Fruit fly (Drosophila melanogaster): ENCODE results near the gene CG2225.

The CG2225 gene

DNA sequence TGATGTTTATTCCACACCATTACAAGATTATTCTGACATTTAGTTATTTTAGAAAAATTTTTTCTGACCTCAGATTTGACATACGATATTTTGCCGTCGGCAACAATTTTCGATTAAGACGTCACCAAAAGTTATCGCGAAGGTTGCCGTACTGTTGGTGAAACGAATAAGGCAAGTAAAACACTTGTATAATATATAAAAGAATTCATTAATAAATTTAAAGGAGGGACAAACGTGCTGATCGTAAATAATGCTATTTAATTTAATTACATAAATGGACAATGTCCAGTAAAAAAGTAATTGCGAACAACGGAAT lies 52.9 kb downstream of the CG2225 start:
- TF ChIP-seq sage (GFP tag; optimal IDR thresholded peaks at IDR 0.05) (no peak), HLH106 (tag; optimal IDR thresholded peaks at IDR 0.05) (no peak), fru (GFP tag; optimal IDR thresholded peaks at IDR 0.05) (no peak), sv (GFP tag; optimal IDR thresholded peaks at IDR 0.05) (no peak), Hr83 (GFP tag; optimal IDR thresholded peaks at IDR 0.05; ENCODE audit: poor library complexity, severe bottlenecking) (no peak), dl (GFP tag; optimal IDR thresholded peaks at IDR 0.05; ENCODE audit: insufficient read depth in 1 of 2, partially characterized antibody in 2 of 2) (no peak), brk (GFP tag; optimal IDR thresholded peaks at IDR 0.05) (no peak), Dif (GFP tag; optimal IDR thresholded peaks at IDR 0.05; ENCODE audit: partially characterized antibody) (no peak), usp (GFP tag; optimal IDR thresholded peaks at IDR 0.05) (no peak), CG32264 (GFP tag; optimal IDR thresholded peaks at IDR 0.05) (no peak), CG9705 (GFP tag; optimal IDR thresholded peaks at IDR 0.05) (no peak), Hr78 (GFP tag; optimal IDR thresholded peaks at IDR 0.05) (no peak), OdsH (GFP tag; optimal IDR thresholded peaks at IDR 0.05) (no peak), tai (GFP tag; optimal IDR thresholded peaks at IDR 0.05) (no peak), Jra (GFP tag; optimal IDR thresholded peaks at IDR 0.05) (no peak), foxo (GFP tag; optimal IDR thresholded peaks at IDR 0.05) (no peak), CrebA (GFP tag; optimal IDR thresholded peaks at IDR 0.05; ENCODE audit: borderline replicate concordance) (no peak), lola (GFP tag; optimal IDR thresholded peaks at IDR 0.05) (no peak), N (GFP tag; optimal IDR thresholded peaks at IDR 0.05) (no peak), dsf (GFP tag; optimal IDR thresholded peaks at IDR 0.05; ENCODE audit: borderline replicate concordance) (no peak)

DNA sequence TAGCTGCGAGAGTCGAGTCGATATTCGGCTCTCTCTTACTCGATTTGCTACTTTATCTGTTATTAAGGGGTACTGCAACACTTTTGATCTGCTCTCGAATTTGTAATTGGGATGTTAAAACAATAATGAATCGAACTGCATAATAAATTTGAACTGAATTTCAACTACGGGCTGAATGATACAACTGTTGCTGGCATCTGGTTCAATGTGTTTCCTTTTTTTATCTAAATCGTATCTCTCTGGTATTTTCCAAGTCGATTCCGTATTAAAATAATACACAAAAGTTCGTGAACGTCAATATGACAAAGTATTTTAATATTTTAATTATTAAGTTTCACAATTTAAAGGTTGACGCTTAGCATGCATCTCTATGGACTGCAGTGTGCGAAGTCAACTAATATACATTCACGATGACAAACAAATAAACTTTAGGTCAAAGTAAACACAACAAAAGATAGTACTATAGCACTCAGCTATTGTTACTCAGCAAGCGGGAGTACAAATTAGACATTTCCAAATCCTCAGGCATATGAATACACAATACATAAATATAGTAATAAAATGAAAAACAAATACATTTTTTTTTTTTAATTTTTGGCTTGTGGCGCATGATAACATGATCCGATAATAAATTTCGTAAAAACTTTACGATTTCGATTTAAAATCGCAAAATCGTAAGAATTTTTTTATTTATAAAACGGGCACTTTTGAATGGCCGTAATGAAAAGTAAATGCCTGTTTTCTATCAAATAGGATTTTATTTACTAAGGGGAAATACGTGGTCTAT lies 53.5 kb downstream of the CG2225 start, which contains the start of gene CG2201:
Gene CG2201, minus strand, starts transcription at position 396 of the 787 bp plus-strand sequence.
- TF ChIP-seq CrebA (GFP tag; optimal IDR thresholded peaks at IDR 0.05; ENCODE audit: borderline replicate concordance) (no peak), woc (GFP tag; optimal IDR thresholded peaks at IDR 0.05) (no peak), CG32264 (GFP tag; optimal IDR thresholded peaks at IDR 0.05) (no peak), rgr (GFP tag; optimal IDR thresholded peaks at IDR 0.05) (peak; percentile 43), Hr78 (GFP tag; optimal IDR thresholded peaks at IDR 0.05) (no peak), foxo (GFP tag; optimal IDR thresholded peaks at IDR 0.05) (peak; percentile 15 to 49), GATAd (GFP tag; optimal IDR thresholded peaks at IDR 0.05) (no peak), Dfd (GFP tag; optimal IDR thresholded peaks at IDR 0.05) (peak; percentile 24), fru (GFP tag; optimal IDR thresholded peaks at IDR 0.05) (peak; percentile 31), sv (GFP tag; optimal IDR thresholded peaks at IDR 0.05) (no peak), jim (GFP tag; optimal IDR thresholded peaks at IDR 0.05) (no peak), Vsx2 (GFP tag; optimal IDR thresholded peaks at IDR 0.05; ENCODE audit: partially characterized antibody) (peak; percentile 12), Myc (optimal IDR thresholded peaks at IDR 0.05) (no peak), usp (GFP tag; optimal IDR thresholded peaks at IDR 0.05) (no peak), ey (GFP tag; optimal IDR thresholded peaks at IDR 0.05) (peak; percentile 37), Mio (GFP tag; optimal IDR thresholded peaks at IDR 0.05) (no peak), Rel (GFP tag; optimal IDR thresholded peaks at IDR 0.05) (no peak), Rel (tag; optimal IDR thresholded peaks at IDR 0.05) (no peak), N (GFP tag; optimal IDR thresholded peaks at IDR 0.05) (no peak), Jra (GFP tag; optimal IDR thresholded peaks at IDR 0.05) (no peak), psq (GFP tag; optimal IDR thresholded peaks at IDR 0.05) (peak; percentile 8), dmrt93B (GFP tag; optimal IDR thresholded peaks at IDR 0.05) (peak; percentile 35), Hnf4 (GFP tag; optimal IDR thresholded peaks at IDR 0.05) (no peak), lola (GFP tag; optimal IDR thresholded peaks at IDR 0.05) (no peak), pan (optimal IDR thresholded peaks at IDR 0.05) (no peak), h (GFP tag; optimal IDR thresholded peaks at IDR 0.05) (peak; percentile 8), OdsH (GFP tag; optimal IDR thresholded peaks at IDR 0.05) (peak; percentile 46), br (GFP tag; optimal IDR thresholded peaks at IDR 0.05) (peak; percentile 24), tai (GFP tag; optimal IDR thresholded peaks at IDR 0.05) (no peak), Sp1 (GFP tag; optimal IDR thresholded peaks at IDR 0.05) (peak; percentile 21), Dif (GFP tag; optimal IDR thresholded peaks at IDR 0.05; ENCODE audit: partially characterized antibody) (peak; percentile 68), dsf (GFP tag; optimal IDR thresholded peaks at IDR 0.05; ENCODE audit: borderline replicate concordance) (no peak), sage (GFP tag; optimal IDR thresholded peaks at IDR 0.05) (no peak), HLH106 (tag; optimal IDR thresholded peaks at IDR 0.05) (peak; percentile 51), CG9705 (GFP tag; optimal IDR thresholded peaks at IDR 0.05) (no peak), Abd-B (GFP tag; optimal IDR thresholded peaks at IDR 0.05) (no peak), dl (GFP tag; optimal IDR thresholded peaks at IDR 0.05; ENCODE audit: insufficient read depth in 1 of 2, partially characterized antibody in 2 of 2) (no peak), Hr83 (GFP tag; optimal IDR thresholded peaks at IDR 0.05; ENCODE audit: poor library complexity, severe bottlenecking) (no peak), brk (GFP tag; optimal IDR thresholded peaks at IDR 0.05) (no peak)
